Fruit fly (Drosophila melanogaster): Measurements from ENCODE around the gene sw.
"Not testable (repeated sequence)": the region's sequence is repeated elsewhere in the genome, so short reads cannot be mapped to it uniquely, and the experiment has no call there.

Gene sw

dm6 chrX:20240518-20241186, 4.5 kb upstream of the sw start:
- TF ChIP-seq h (optimal IDR thresholded peaks at IDR 0.05) (no peak), Myc (optimal IDR thresholded peaks at IDR 0.05) (no peak), psq (optimal IDR thresholded peaks at IDR 0.05) (no peak), insv (optimal IDR thresholded peaks at IDR 0.05) (no peak), ttk (optimal IDR thresholded peaks at IDR 0.05) (no peak), Sin3A (optimal IDR thresholded peaks at IDR 0.05) (no peak)

dm6 chrX:20239608-20239941, 3.4 kb upstream of the sw start, which contains the start of gene obst-A:
TSS of gene obst-A (plus strand) at chrX:20239855.
- TF ChIP-seq ttk (optimal IDR thresholded peaks at IDR 0.05) = no peak
- TF ChIP-seq insv (optimal IDR thresholded peaks at IDR 0.05) = no peak
- no peak for TF ChIP-seq Sin3A (optimal IDR thresholded peaks at IDR 0.05)
- TF ChIP-seq h (optimal IDR thresholded peaks at IDR 0.05) = no peak
- no peak for TF ChIP-seq psq (optimal IDR thresholded peaks at IDR 0.05)
- no peak for TF ChIP-seq Myc (optimal IDR thresholded peaks at IDR 0.05)

dm6 chrX:20238736-20239607, 2.8 kb upstream of the sw start:
- no peak for TF ChIP-seq Sin3A (optimal IDR thresholded peaks at IDR 0.05)

- TF ChIP-seq h (optimal IDR thresholded peaks at IDR 0.05) (no peak), Sin3A (optimal IDR thresholded peaks at IDR 0.05) (no peak), insv (optimal IDR thresholded peaks at IDR 0.05) (no peak), ttk (optimal IDR thresholded peaks at IDR 0.05) (no peak), Myc (optimal IDR thresholded peaks at IDR 0.05) (no peak), psq (optimal IDR thresholded peaks at IDR 0.05) (no peak)
Observed at dm6 chrX:20237914-20238313, 1.7 kb upstream of the sw start.

- no peak for TF ChIP-seq psq (optimal IDR thresholded peaks at IDR 0.05)
- no peak for TF ChIP-seq h (optimal IDR thresholded peaks at IDR 0.05)
Observed at dm6 chrX:20231658-20232057, 4.5 kb downstream of the sw start.

dm6 chrX:20224920-20225319, 11.3 kb downstream of the sw start, which contains the start of gene Sdic4:
TSS of gene Sdic4 (minus strand) at chrX:20225020.
- not testable (repeated sequence) for TF ChIP-seq Myc, psq, insv (optimal IDR thresholded peaks at IDR 0.05)

dm6 chrX:20217159-20217558, 19.0 kb downstream of the sw start, which contains the start of gene SdicC:
TSS of gene SdicC (minus strand) at chrX:20217259.
- not testable (repeated sequence) for TF ChIP-seq Myc, insv, psq (optimal IDR thresholded peaks at IDR 0.05)

- TF ChIP-seq h, Myc, insv (optimal IDR thresholded peaks at IDR 0.05): not testable (repeated sequence)
Observed at dm6 chrX:20209503-20209902, 26.7 kb downstream of the sw start, which contains the start of gene SdicB. TSS of gene SdicB (minus strand) at chrX:20209603.

- not testable (repeated sequence) for TF ChIP-seq Sin3A, ttk, psq (optimal IDR thresholded peaks at IDR 0.05)
Observed at dm6 chrX:20201833-20202232, 34.3 kb downstream of the sw start, which contains the start of gene SdicA. TSS of gene SdicA (minus strand) at chrX:20201933.

- not testable (repeated sequence) for TF ChIP-seq ttk, psq, h (optimal IDR thresholded peaks at IDR 0.05)
Observed at dm6 chrX:20194127-20194526, 42.1 kb downstream of the sw start, which contains the start of gene Sdic3. TSS of gene Sdic3 (minus strand) at chrX:20194227.

dm6 chrX:20186387-20186786, 49.8 kb downstream of the sw start, which contains the start of gene Sdic2:
TSS of gene Sdic2 (minus strand) at chrX:20186487.
- not testable (repeated sequence) for TF ChIP-seq psq, ttk, Sin3A (optimal IDR thresholded peaks at IDR 0.05)

dm6 chrX:20178538-20178937, 57.6 kb downstream of the sw start, which contains the start of gene Sdic1:
TSS of gene Sdic1 (minus strand) at chrX:20178638.
- TF ChIP-seq ttk, insv, h (optimal IDR thresholded peaks at IDR 0.05): not testable (repeated sequence)
